Fruit fly (Drosophila melanogaster): ENCODE measurements around the gene nAChRalpha7.
A peak's percentile ranks its signal among the peaks of the same experiment; 100 is the strongest.

nAChRalpha7 gene

DNA sequence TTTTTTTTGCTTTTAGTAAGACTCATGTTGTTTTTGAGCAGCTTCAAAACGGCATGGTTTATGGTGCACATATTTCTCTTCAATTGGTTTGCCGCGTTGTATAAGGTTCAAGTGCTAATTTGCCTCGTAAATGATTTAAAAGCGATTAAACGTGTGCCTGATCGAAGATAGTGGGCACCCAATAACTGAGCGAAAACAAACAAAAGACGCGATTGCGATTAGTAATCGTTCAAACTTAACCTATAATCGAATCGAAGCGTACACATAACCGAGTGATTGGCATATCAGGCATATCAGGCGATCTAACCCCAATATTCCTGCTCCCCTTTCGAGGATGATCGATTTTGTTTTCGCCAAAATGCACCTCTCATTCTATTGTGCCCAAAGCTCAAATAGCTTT lies 54.2 kb downstream of the nAChRalpha7 start:
- TF ChIP-seq CG6163 (GFP tag; IDR thresholded peaks at IDR 0.05): no peak
- TF ChIP-seq svp (GFP tag): peak; percentile 43
- peak; percentile 78 for TF ChIP-seq vri (GFP tag; optimal IDR thresholded peaks at IDR 0.05)

DNA sequence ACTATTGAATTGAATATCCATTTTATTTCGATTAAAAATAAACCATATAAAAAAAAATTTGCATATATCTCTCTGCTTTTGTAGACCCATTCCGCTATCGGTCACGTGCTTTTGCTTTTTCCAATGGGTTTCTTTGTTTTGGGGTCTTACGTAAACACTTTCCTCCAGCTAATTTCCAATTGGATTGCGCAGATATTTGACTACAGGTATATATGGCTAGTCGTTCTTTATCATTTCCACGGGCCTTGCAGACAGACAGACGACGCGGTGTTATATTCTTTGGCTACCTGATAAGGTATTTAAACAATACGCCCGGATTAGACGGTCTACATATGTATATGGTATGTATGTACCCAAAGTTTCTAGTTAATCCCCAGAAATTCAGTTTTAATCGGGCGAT lies 54.9 kb downstream of the nAChRalpha7 start:
- TF ChIP-seq fkh (GFP tag; optimal IDR thresholded peaks at IDR 0.05): peak; percentile 1
- TF ChIP-seq Eip93F (GFP tag; optimal IDR thresholded peaks at IDR 0.05): no peak
- TF ChIP-seq CG11902 (GFP tag; optimal IDR thresholded peaks at IDR 0.05): no peak
- peak; percentile 14 for TF ChIP-seq Eip78C (GFP tag)
- TF ChIP-seq CG7368 (GFP tag; optimal IDR thresholded peaks at IDR 0.05): no peak
- no peak for TF ChIP-seq Blimp-1 (GFP tag; optimal IDR thresholded peaks at IDR 0.05)
- no peak for TF ChIP-seq CG8119 (GFP tag; IDR thresholded peaks at IDR 0.05)
- TF ChIP-seq CG6854 (GFP tag; optimal IDR thresholded peaks at IDR 0.05): no peak
- peak; percentile 73 for TF ChIP-seq vri (GFP tag; optimal IDR thresholded peaks at IDR 0.05)
- no peak for TF ChIP-seq spab (GFP tag; optimal IDR thresholded peaks at IDR 0.05)
- no peak for TF ChIP-seq Smox (GFP tag; optimal IDR thresholded peaks at IDR 0.05)
- TF ChIP-seq CG16779 (tag; optimal IDR thresholded peaks at IDR 0.05): no peak

DNA sequence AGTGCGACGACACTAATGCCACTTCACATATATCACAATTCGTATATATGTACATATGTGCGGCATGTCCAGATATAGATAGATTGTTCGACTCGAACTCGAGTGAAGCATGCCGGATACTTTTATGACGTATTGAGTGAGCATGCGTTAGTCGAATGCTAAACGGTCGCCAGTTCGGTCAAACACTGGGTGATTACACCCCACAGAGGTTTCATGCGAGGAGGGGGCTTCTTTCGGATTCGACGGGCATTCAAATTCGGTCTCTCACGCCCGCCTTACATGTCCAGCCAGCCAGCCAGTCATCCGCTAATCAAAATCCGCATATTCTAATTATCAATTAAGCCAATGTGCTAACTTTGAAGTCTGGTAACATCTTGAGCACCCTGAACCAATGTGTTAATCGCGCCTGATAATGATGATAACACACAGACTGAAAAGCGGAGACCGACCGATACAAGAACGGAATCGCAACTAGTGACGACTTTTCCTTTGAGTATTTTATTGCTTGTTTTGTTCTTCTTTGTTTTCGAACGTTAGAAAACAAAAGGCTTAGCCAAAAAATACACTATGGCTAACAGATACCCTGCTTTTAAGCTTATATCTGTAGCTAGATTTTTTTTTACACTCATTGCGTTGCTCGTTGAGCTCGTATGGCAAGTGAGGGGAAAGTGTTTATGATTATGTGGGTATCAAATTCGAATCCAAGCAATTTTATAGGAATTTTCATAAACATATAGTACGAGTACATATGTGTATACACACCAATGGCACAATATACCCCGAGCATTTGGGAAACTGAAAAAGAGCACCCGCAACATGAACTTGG lies 56.3 kb downstream of the nAChRalpha7 start:
- no peak for TF ChIP-seq Eip75B (GFP tag; optimal IDR thresholded peaks at IDR 0.05)
- TF ChIP-seq Lpt (GFP tag; optimal IDR thresholded peaks at IDR 0.05): no peak
- no peak for TF ChIP-seq CG1621 (tag; optimal IDR thresholded peaks at IDR 0.05)
- TF ChIP-seq CG34406 (GFP tag; optimal IDR thresholded peaks at IDR 0.05): no peak
- no peak for TF ChIP-seq CG16779 (tag; optimal IDR thresholded peaks at IDR 0.05)
- TF ChIP-seq vri (GFP tag; optimal IDR thresholded peaks at IDR 0.05): peak; percentile 68
- TF ChIP-seq CG3032 (tag; optimal IDR thresholded peaks at IDR 0.05): no peak
- TF ChIP-seq svp (GFP tag): no peak

- TF ChIP-seq ss (GFP tag; optimal IDR thresholded peaks at IDR 0.05): peak; percentile 94 to 97
- peak; percentile 95 for TF ChIP-seq vri (GFP tag; optimal IDR thresholded peaks at IDR 0.05)
- peak; percentile 96 for TF ChIP-seq Eip93F (GFP tag; optimal IDR thresholded peaks at IDR 0.05)
- peak; percentile 96 for TF ChIP-seq dsx (GFP tag; optimal IDR thresholded peaks at IDR 0.05; ENCODE audit: poor library complexity, severe bottlenecking)
- peak; percentile 94 for TF ChIP-seq CG6808 (GFP tag; optimal IDR thresholded peaks at IDR 0.05)
- TF ChIP-seq CG8119 (GFP tag; IDR thresholded peaks at IDR 0.05): peak; percentile 94
- TF ChIP-seq CG8632 (GFP tag; optimal IDR thresholded peaks at IDR 0.05): peak; percentile 95
- peak; percentile 98 for TF ChIP-seq CG11902 (GFP tag; optimal IDR thresholded peaks at IDR 0.05)
- TF ChIP-seq Met (GFP tag; optimal IDR thresholded peaks at IDR 0.05): peak; percentile 98
- peak; percentile 94 for TF ChIP-seq CG11762 (GFP tag; optimal IDR thresholded peaks at IDR 0.05; ENCODE audit: insufficient read depth)
- TF ChIP-seq OdsH (GFP tag; optimal IDR thresholded peaks at IDR 0.05): peak; percentile 96
- TF ChIP-seq CG6792 (GFP tag; optimal IDR thresholded peaks at IDR 0.05): peak; percentile 98
- peak; percentile 94 for TF ChIP-seq fd59A (GFP tag; optimal IDR thresholded peaks at IDR 0.05)
- TF ChIP-seq CG32006 (GFP tag; optimal IDR thresholded peaks at IDR 0.05): peak; percentile 93
- TF ChIP-seq fkh (GFP tag; optimal IDR thresholded peaks at IDR 0.05): no peak
- TF ChIP-seq lz (GFP tag; optimal IDR thresholded peaks at IDR 0.05): peak; percentile 98
- peak; percentile 97 for TF ChIP-seq Sox15 (GFP tag; optimal IDR thresholded peaks at IDR 0.05)
- TF ChIP-seq Blimp-1 (GFP tag; optimal IDR thresholded peaks at IDR 0.05): peak; percentile 89
- TF ChIP-seq Sox14 (GFP tag; optimal IDR thresholded peaks at IDR 0.05): peak; percentile 96
- peak; percentile 99 for TF ChIP-seq svp (GFP tag)
- peak; percentile 99 for TF ChIP-seq cyc (GFP tag; optimal IDR thresholded peaks at IDR 0.05)
- peak; percentile 96 for TF ChIP-seq acj6 (GFP tag; optimal IDR thresholded peaks at IDR 0.05)
- TF ChIP-seq achi (GFP tag; optimal IDR thresholded peaks at IDR 0.05): peak; percentile 94
- peak; percentile 97 for TF ChIP-seq Smox (GFP tag; optimal IDR thresholded peaks at IDR 0.05)
- peak; percentile 92 for TF ChIP-seq spab (GFP tag; optimal IDR thresholded peaks at IDR 0.05)
- peak; percentile 97 for TF ChIP-seq CG8319 (GFP tag; optimal IDR thresholded peaks at IDR 0.05)
- peak; percentile 95 for TF ChIP-seq net (GFP tag; optimal IDR thresholded peaks at IDR 0.05)
- peak; percentile 94 for TF ChIP-seq CG10631 (GFP tag; optimal IDR thresholded peaks at IDR 0.05)
- TF ChIP-seq CG9139 (GFP tag; optimal IDR thresholded peaks at IDR 0.05): peak; percentile 94
- TF ChIP-seq Hr38 (GFP tag; optimal IDR thresholded peaks at IDR 0.05): peak; percentile 81
- peak; percentile 90 for TF ChIP-seq CG11294 (GFP tag; IDR thresholded peaks at IDR 0.05)
- peak; percentile 92 for TF ChIP-seq dac (GFP tag; optimal IDR thresholded peaks at IDR 0.05)
These were observed 58.8 kb downstream of the nAChRalpha7 start for dm6 chrX:19289318-19289970.
